Worm (Caenorhabditis elegans) whole organism, L2 larva: Measurements from ENCODE around the gene W01B6.3.

ENCODE experiments used
- C34F6.9 ChIP-seq: fragments of 150-350 bp; optimal IDR thresholded peaks from 2 replicates; lab custom pipeline; 2014; ENCODE audit warnings: missing biosample characterization, missing genetic modification characterization
- F13H6.1 ChIP-seq: sonication (generic microtip); optimal IDR thresholded peaks from 2 replicates; lab custom pipeline; 2016; ENCODE audit warnings: missing genetic modification characterization, missing compliant biosample characterization
- R02D3.7 ChIP-seq: fragments of 150-350 bp; optimal IDR thresholded peaks from 2 replicates; lab custom pipeline; 2014; ENCODE audit warnings: missing biosample characterization, missing genetic modification characterization
- Y55F3AM.14 ChIP-seq: fragments of 200-800 bp; sonication (Bioruptor generic); optimal IDR thresholded peaks from 2 replicates; lab custom pipeline; 2018; ENCODE audit warnings: mild to moderate bottlenecking, missing genetic modification characterization, missing compliant biosample characterization
- ZK546.5 ChIP-seq: sonication (generic microtip); optimal IDR thresholded peaks from 2 replicates; lab custom pipeline; 2017; ENCODE audit warnings: missing biosample characterization, missing genetic modification characterization
- alr-1 ChIP-seq: fragments of 150-350 bp; optimal IDR thresholded peaks from 2 replicates; lab custom pipeline; 2014; ENCODE audit warnings: missing biosample characterization, missing genetic modification characterization
- aly-2 ChIP-seq: fragments of 150-350 bp; optimal IDR thresholded peaks from 2 replicates; lab custom pipeline; 2014; ENCODE audit warnings: missing biosample characterization, missing genetic modification characterization
- ama-1 ChIP-seq: fragments of 150-350 bp; optimal IDR thresholded peaks from 2 replicates; lab custom pipeline; 2018; ENCODE audit warnings: inconsistent platforms
- blmp-1 ChIP-seq: sonication (generic microtip); optimal IDR thresholded peaks from 2 replicates; lab custom pipeline; 2017; ENCODE audit warnings: missing genetic modification characterization, mild to moderate bottlenecking, missing compliant biosample characterization, antibody characterized with exemption, moderate library complexity; ENCODE audit not compliant: insufficient read depth
- ceh-16 ChIP-seq: fragments of 150-350 bp; optimal IDR thresholded peaks from 2 replicates; lab custom pipeline; 2014; ENCODE audit warnings: missing biosample characterization, missing genetic modification characterization
- ceh-82 ChIP-seq: fragments of 150-350 bp; optimal IDR thresholded peaks from 2 replicates; lab custom pipeline; 2014; ENCODE audit warnings: missing biosample characterization, missing genetic modification characterization
- crh-2 ChIP-seq: sonication (generic microtip); optimal IDR thresholded peaks from 2 replicates; lab custom pipeline; 2017; ENCODE audit warnings: missing biosample characterization, missing genetic modification characterization
- egl-27 ChIP-seq: sonication (generic microtip); optimal IDR thresholded peaks from 3 replicates; lab custom pipeline; 2017; ENCODE audit warnings: missing biosample characterization, missing genetic modification reagents, missing genetic modification characterization
- elt-1 ChIP-seq: fragments of 150-350 bp; optimal IDR thresholded peaks from 2 replicates; lab custom pipeline; 2014; ENCODE audit warnings: missing biosample characterization, missing genetic modification characterization
- fos-1 ChIP-seq: fragments of 150-350 bp; optimal IDR thresholded peaks from 2 replicates; lab custom pipeline; 2014; ENCODE audit warnings: missing biosample characterization, missing genetic modification characterization
- gmeb-1 ChIP-seq: fragments of 150-350 bp; optimal IDR thresholded peaks from 2 replicates; lab custom pipeline; 2014; ENCODE audit warnings: missing biosample characterization, missing genetic modification characterization
- lin-13 ChIP-seq: fragments of 150-350 bp; optimal IDR thresholded peaks from 2 replicates; lab custom pipeline; 2014; ENCODE audit warnings: missing biosample characterization, missing genetic modification reagents, missing genetic modification characterization
- lin-39 ChIP-seq: fragments of 150-350 bp; optimal IDR thresholded peaks from 2 replicates; lab custom pipeline; 2014; ENCODE audit warnings: missing biosample characterization, missing genetic modification reagents, missing genetic modification characterization
- lsy-2 ChIP-seq, 2 experiments: fragments of 150-350 bp in 1 of 2; sonication (generic microtip) in 1 of 2; optimal IDR thresholded peaks; 2 replicates each; lab custom pipeline; 2014 to 2017; ENCODE audit warnings: missing biosample characterization in 2 of 2, missing genetic modification characterization in 2 of 2
- mab-5 ChIP-seq: fragments of 150-350 bp; optimal IDR thresholded peaks from 2 replicates; lab custom pipeline; 2014; ENCODE audit warnings: missing biosample characterization, missing genetic modification characterization
- mbf-1 ChIP-seq: sonication (generic microtip); optimal IDR thresholded peaks from 2 replicates; lab custom pipeline; 2017; ENCODE audit warnings: missing biosample characterization, missing genetic modification characterization
- mdl-1 ChIP-seq, 2 experiments: fragments of 150-350 bp in 1 of 2; sonication (generic microtip) in 1 of 2; optimal IDR thresholded peaks; 2 replicates each; lab custom pipeline; 2017; ENCODE audit warnings: missing biosample characterization in 2 of 2, missing genetic modification characterization in 2 of 2
- nhr-10 ChIP-seq: sonication (generic microtip); optimal IDR thresholded peaks from 2 replicates; lab custom pipeline; 2017; ENCODE audit warnings: missing biosample characterization, missing genetic modification characterization
- nhr-129 ChIP-seq: fragments of 150-350 bp; optimal IDR thresholded peaks from 2 replicates; lab custom pipeline; 2014; ENCODE audit warnings: missing biosample characterization, missing genetic modification characterization
- nhr-21 ChIP-seq: fragments of 150-350 bp; optimal IDR thresholded peaks from 2 replicates; lab custom pipeline; 2014; ENCODE audit warnings: missing biosample characterization, missing genetic modification characterization
- nhr-23 ChIP-seq: fragments of 150-350 bp; optimal IDR thresholded peaks from 2 replicates; lab custom pipeline; 2014; ENCODE audit warnings: missing biosample characterization, missing genetic modification reagents, missing genetic modification characterization
- nhr-237 ChIP-seq: fragments of 150-350 bp; optimal IDR thresholded peaks from 2 replicates; lab custom pipeline; 2014; ENCODE audit warnings: missing biosample characterization, missing genetic modification characterization
- nhr-6 ChIP-seq: fragments of 150-350 bp; optimal IDR thresholded peaks from 2 replicates; lab custom pipeline; 2014; ENCODE audit warnings: missing biosample characterization, missing genetic modification characterization
- peb-1 ChIP-seq: fragments of 150-350 bp; optimal IDR thresholded peaks from 2 replicates; lab custom pipeline; 2014; ENCODE audit warnings: missing biosample characterization, missing genetic modification characterization
- sem-4 ChIP-seq: fragments of 150-350 bp; optimal IDR thresholded peaks from 2 replicates; lab custom pipeline; 2014; ENCODE audit warnings: missing biosample characterization, missing genetic modification reagents, missing genetic modification characterization
- skn-1 ChIP-seq: sonication (generic microtip); optimal IDR thresholded peaks from 2 replicates; lab custom pipeline; 2017; ENCODE audit warnings: missing biosample characterization, missing genetic modification characterization
- sma-3 ChIP-seq: sonication (generic microtip); optimal IDR thresholded peaks from 2 replicates; lab custom pipeline; 2016; ENCODE audit warnings: missing genetic modification reagents, missing genetic modification characterization, missing compliant biosample characterization
- sma-9 ChIP-seq, 2 experiments: fragments of 150-350 bp in 1 of 2; sonication (generic microtip) in 1 of 2; optimal IDR thresholded peaks; 2 replicates each; lab custom pipeline; 2014 to 2016; ENCODE audit warnings: missing genetic modification characterization in 2 of 2, mild to moderate bottlenecking in 1 of 2, missing biosample characterization in 1 of 2, missing compliant biosample characterization in 1 of 2, missing genetic modification reagents in 1 of 2, moderate library complexity in 1 of 2
- snpc-4 ChIP-seq: fragments of 150-350 bp; optimal IDR thresholded peaks from 2 replicates; lab custom pipeline; 2014; ENCODE audit warnings: missing biosample characterization, missing genetic modification characterization
- unc-39 ChIP-seq: fragments of 150-350 bp; optimal IDR thresholded peaks from 2 replicates; lab custom pipeline; 2014; ENCODE audit warnings: missing biosample characterization, missing genetic modification characterization
- unc-55 ChIP-seq: fragments of 150-350 bp; sonication (generic microtip); optimal IDR thresholded peaks from 3 replicates; lab custom pipeline; 2014; ENCODE audit warnings: missing biosample characterization, missing genetic modification reagents, missing genetic modification characterization
- unc-62 ChIP-seq: fragments of 150-350 bp; optimal IDR thresholded peaks from 2 replicates; lab custom pipeline; 2014; ENCODE audit warnings: missing biosample characterization, missing genetic modification reagents, missing genetic modification characterization
- zag-1 ChIP-seq: fragments of 150-350 bp; optimal IDR thresholded peaks from 2 replicates; lab custom pipeline; 2014; ENCODE audit warnings: missing biosample characterization, missing genetic modification characterization
- ztf-1 ChIP-seq: fragments of 200-800 bp; sonication (Bioruptor generic); conservative IDR thresholded peaks from 2 replicates; pipeline ENCODE4 v1.3.6; 2022; ENCODE audit warnings: missing genetic modification characterization, missing compliant biosample characterization
- ztf-11 ChIP-seq: sonication (generic microtip); optimal IDR thresholded peaks from 2 replicates; lab custom pipeline; 2017; ENCODE audit warnings: missing biosample characterization, missing genetic modification characterization
- ztf-4 ChIP-seq: fragments of 150-350 bp; optimal IDR thresholded peaks from 2 replicates; lab custom pipeline; 2014; ENCODE audit warnings: missing biosample characterization, missing genetic modification characterization

Gene W01B6.3

ce11 chrIV:10065159-10065558 is 7.3 kb downstream of the W01B6.3 start:
- TF ChIP-seq lin-39 (peak; percentile 3), mab-5 (tag; lab: Kevin White, UChicago) (peak; percentile 68), nhr-129 (tag; lab: Kevin White, UChicago) (peak; percentile 12), ztf-4 (tag; lab: Kevin White, UChicago) (no peak)
- TF ChIP-seq, all 48 proteins: peak for 3

ce11 chrIV:10063941-10064340 is 8.5 kb downstream of the W01B6.3 start:
- TF ChIP-seq skn-1 (tag; lab: Kevin White, UChicago) (no peak), unc-39 (tag; lab: Kevin White, UChicago) (no peak), crh-2 (tag; lab: Kevin White, UChicago) (no peak)

ce11 chrIV:10062728-10063127 is 9.7 kb downstream of the W01B6.3 start, which contains the start of gene ipla-7:
Gene ipla-7 (minus strand): TSS chrIV:10062849.
- TF ChIP-seq mdl-1 (tag; optimal IDR thresholded peaks at IDR 0.05; lab: Kevin White, UChicago) (peak in 1 of 2 experiments; percentile 33), gmeb-1 (tag; lab: Kevin White, UChicago) (no peak), ceh-16 (tag; lab: Kevin White, UChicago) (no peak), F13H6.1 (tag; lab: Kevin White, UChicago) (peak; percentile 29), unc-55 (GFP tag; lab: Kevin White, UChicago) (peak; percentile 29), nhr-21 (tag; lab: Kevin White, UChicago) (no peak), zag-1 (tag; lab: Kevin White, UChicago) (peak; percentile 31), mab-5 (tag; lab: Kevin White, UChicago) (no peak), nhr-129 (tag; lab: Kevin White, UChicago) (peak; percentile 11), unc-62 (GFP tag; lab: Kevin White, UChicago) (no peak), C34F6.9 (tag; lab: Kevin White, UChicago) (peak; percentile 70), ZK546.5 (tag; lab: Kevin White, UChicago) (no peak), egl-27 (tag; lab: Kevin White, UChicago) (no peak), lsy-2 (tag; optimal IDR thresholded peaks at IDR 0.05; lab: Kevin White, UChicago) (peak in 1 of 2 experiments; percentile 21), unc-39 (tag; lab: Kevin White, UChicago) (no peak), blmp-1 (tag; lab: Kevin White, UChicago) (no peak), nhr-10 (tag; lab: Kevin White, UChicago) (no peak), snpc-4 (tag; lab: Kevin White, UChicago) (peak; percentile 5), nhr-23 (tag; lab: Kevin White, UChicago) (no peak), crh-2 (tag; lab: Kevin White, UChicago) (peak; percentile 62), fos-1 (tag; lab: Kevin White, UChicago) (peak; percentile 62)
- TF ChIP-seq, all 48 proteins: peak for 10

- peak; percentile 57 for TF ChIP-seq fos-1 (tag; lab: Kevin White, UChicago)
- TF ChIP-seq ztf-4 (tag; lab: Kevin White, UChicago), result no peak
These were observed 11.6 kb downstream of the W01B6.3 start for ce11 chrIV:10060795-10061194.

- no peak for TF ChIP-seq nhr-23 (tag; lab: Kevin White, UChicago)
- TF ChIP-seq crh-2 (tag; lab: Kevin White, UChicago), result peak; percentile 99
- peak; percentile 55 for TF ChIP-seq F13H6.1 (tag; lab: Kevin White, UChicago)
- TF ChIP-seq sem-4 (tag; lab: Kevin White, UChicago), result no peak
- no peak for TF ChIP-seq snpc-4 (tag; lab: Kevin White, UChicago)
- no peak for TF ChIP-seq elt-1 (tag; lab: Kevin White, UChicago)
- no peak for TF ChIP-seq ZK546.5 (tag; lab: Kevin White, UChicago)
- TF ChIP-seq mbf-1 (tag; lab: Kevin White, UChicago), result no peak
- no peak for TF ChIP-seq unc-62 (GFP tag; lab: Kevin White, UChicago)
- no peak for TF ChIP-seq ztf-4 (tag; lab: Kevin White, UChicago)
- no peak for TF ChIP-seq ama-1 (lab: Kevin White, UChicago)
- TF ChIP-seq egl-27 (tag; lab: Kevin White, UChicago), result peak; percentile 42
- no peak for TF ChIP-seq unc-39 (tag; lab: Kevin White, UChicago)
- no peak for TF ChIP-seq lsy-2 (tag; optimal IDR thresholded peaks at IDR 0.05; lab: Kevin White, UChicago)
- no peak for TF ChIP-seq lin-13 (GFP tag; lab: Kevin White, UChicago)
- TF ChIP-seq alr-1, result no peak
- TF ChIP-seq ztf-1 (GFP tag; lab: Robert Waterston, UW), result no peak
- no peak for TF ChIP-seq nhr-237 (tag; lab: Kevin White, UChicago)
- TF ChIP-seq unc-55 (GFP tag; lab: Kevin White, UChicago), result no peak
- peak; percentile 77 for TF ChIP-seq sma-9 (GFP tag; optimal IDR thresholded peaks at IDR 0.05; lab: Kevin White, UChicago)
- no peak for TF ChIP-seq sma-9 (tag; optimal IDR thresholded peaks at IDR 0.05; lab: Kevin White, UChicago)
- TF ChIP-seq aly-2 (tag; lab: Kevin White, UChicago), result no peak
- no peak for TF ChIP-seq mab-5 (tag; lab: Kevin White, UChicago)
- peak; percentile 76 for TF ChIP-seq fos-1 (tag; lab: Kevin White, UChicago)
- no peak for TF ChIP-seq zag-1 (tag; lab: Kevin White, UChicago)
- no peak for TF ChIP-seq R02D3.7 (tag; lab: Kevin White, UChicago)
- TF ChIP-seq sma-3, result peak; percentile 7
- no peak for TF ChIP-seq ztf-11
- TF ChIP-seq nhr-6 (tag; lab: Kevin White, UChicago), result no peak
- TF ChIP-seq gmeb-1 (tag; lab: Kevin White, UChicago), result no peak
- no peak for TF ChIP-seq nhr-129 (tag; lab: Kevin White, UChicago)
- TF ChIP-seq skn-1 (tag; lab: Kevin White, UChicago), result no peak
- TF ChIP-seq ceh-16 (tag; lab: Kevin White, UChicago), result no peak
- no peak for TF ChIP-seq ceh-82 (tag; lab: Kevin White, UChicago)
- TF ChIP-seq peb-1, result no peak
- TF ChIP-seq Y55F3AM.14, result no peak
These were observed 13.3 kb downstream of the W01B6.3 start for ce11 chrIV:10059175-10059574.
